Worm (Caenorhabditis elegans): Measurements from ENCODE around the gene nspe-1.

Gene nspe-1

DNA sequence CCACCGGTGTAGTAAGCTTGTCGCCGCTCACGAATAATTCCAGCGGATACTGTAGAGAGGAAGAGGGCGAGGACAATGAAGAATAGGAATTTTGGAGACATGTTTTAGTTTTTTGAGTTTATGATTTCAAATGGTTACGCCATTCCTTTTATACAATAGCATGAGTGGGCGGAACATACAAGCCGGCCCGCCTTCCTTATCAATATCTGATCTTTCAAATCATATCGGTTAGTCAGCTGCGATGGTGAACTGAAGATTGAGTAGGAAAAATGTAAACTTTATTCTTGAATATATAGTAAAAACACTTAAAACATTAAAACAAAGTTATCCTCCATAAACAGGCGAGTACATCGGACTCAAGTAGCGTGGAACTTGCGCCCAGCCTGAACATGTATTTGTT is at the start of gene nspe-1:
TSS of gene nspe-1 (minus strand) at position 101 of the 400 bp plus-strand sequence.
- TF ChIP-seq F23B12.7 (tag; optimal IDR thresholded peaks at IDR 0.05; ENCODE audit: insufficient read depth) (no peak), hlh-12 (tag; optimal IDR thresholded peaks at IDR 0.05) (no peak), ceh-91 (GFP tag; IDR thresholded peaks at IDR 0.05) (no peak), T26A5.8 (tag; optimal IDR thresholded peaks at IDR 0.05) (no peak), K12H6.12 (tag; optimal IDR thresholded peaks at IDR 0.05) (no peak), cebp-1 (GFP tag; IDR thresholded peaks at IDR 0.05) (no peak), cebp-1 (tag; optimal IDR thresholded peaks at IDR 0.05) (no peak), tlf-1 (GFP tag; optimal IDR thresholded peaks at IDR 0.05) (no peak), bed-2 (GFP tag; IDR thresholded peaks at IDR 0.05) (no peak), ceh-100 (GFP tag; IDR thresholded peaks at IDR 0.05) (no peak), hmg-1.2 (GFP tag; IDR thresholded peaks at IDR 0.05) (no peak), nhr-179 (tag; optimal IDR thresholded peaks at IDR 0.05) (no peak), akir-1 (GFP tag; optimal IDR thresholded peaks at IDR 0.05) (no peak), ztf-25 (GFP tag; IDR thresholded peaks at IDR 0.05) (no peak), ets-4 (GFP tag; optimal IDR thresholded peaks at IDR 0.05) (no peak), lsl-1 (GFP tag; optimal IDR thresholded peaks at IDR 0.05) (no peak), die-1 (tag; optimal IDR thresholded peaks at IDR 0.05) (no peak), pbrm-1 (GFP tag; IDR thresholded peaks at IDR 0.05) (no peak), snpc-1.3 (tag; optimal IDR thresholded peaks at IDR 0.05; ENCODE audit: insufficient read depth) (no peak)

DNA sequence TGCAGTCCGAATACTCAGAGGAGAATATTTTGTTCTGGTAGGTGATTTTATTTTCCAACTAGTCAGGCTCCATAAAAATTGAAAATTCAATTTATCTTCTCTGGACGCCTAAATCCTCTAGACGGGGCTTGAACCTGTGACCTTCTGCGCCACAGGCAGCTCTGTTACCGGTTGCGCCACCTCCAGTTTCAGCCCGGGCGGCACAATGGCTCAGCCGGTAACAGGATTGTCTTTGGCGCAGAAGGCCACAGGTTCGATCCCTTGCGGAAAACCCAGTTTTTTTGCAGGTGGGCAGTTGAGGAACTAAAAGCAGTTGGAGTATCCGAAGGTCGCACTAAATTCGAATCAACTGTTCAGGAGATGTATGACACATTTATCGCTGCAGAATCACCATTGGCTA is 49.2 kb upstream of the nspe-1 start:
- TF ChIP-seq zfh-2 (GFP tag; conservative IDR thresholded peaks at IDR 0.05) (peak; percentile 60), dox-1 (GFP tag; IDR thresholded peaks at IDR 0.05) (peak; percentile 26; the same call in 1 of the 2 replicates), pbrm-1 (GFP tag; IDR thresholded peaks at IDR 0.05) (no peak), madf-6 (GFP tag; IDR thresholded peaks at IDR 0.05) (peak; percentile 9; the same call in 1 of the 2 replicates)

DNA sequence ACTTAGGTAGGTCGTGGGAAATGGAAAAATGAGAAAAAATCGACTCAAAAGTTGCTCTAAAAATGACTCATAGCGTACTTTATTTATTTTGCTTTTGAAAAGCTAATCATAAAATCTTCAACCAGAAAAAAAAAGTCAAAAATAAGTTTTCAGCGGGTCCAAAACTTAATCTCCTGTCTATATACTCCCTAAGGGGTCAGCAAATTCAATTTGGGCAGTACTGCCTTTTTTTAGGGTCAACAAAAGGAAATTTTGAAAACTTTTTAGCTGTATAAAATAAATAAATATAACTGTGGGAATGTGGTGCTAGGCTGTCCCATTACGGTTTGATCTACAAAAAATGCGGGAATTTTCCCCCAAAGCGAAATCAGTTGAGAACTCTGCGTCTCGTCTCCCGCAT is 48.7 kb upstream of the nspe-1 start:
- no peak for TF ChIP-seq ceh-27 (GFP tag; optimal IDR thresholded peaks at IDR 0.05)
- no peak for TF ChIP-seq sptf-2 (GFP tag; optimal IDR thresholded peaks at IDR 0.05)
- TF ChIP-seq ceh-58 (GFP tag; IDR thresholded peaks at IDR 0.05) = no peak
- no peak for TF ChIP-seq rcor-1 (GFP tag; IDR thresholded peaks at IDR 0.05)
- no peak for TF ChIP-seq atf-7 (tag; optimal IDR thresholded peaks at IDR 0.05)
- TF ChIP-seq tbp1 (GFP tag; optimal IDR thresholded peaks at IDR 0.05) = no peak
- TF ChIP-seq attf-5 (GFP tag; optimal IDR thresholded peaks at IDR 0.05) = no peak
- TF ChIP-seq tlf-1 (GFP tag; optimal IDR thresholded peaks at IDR 0.05) = no peak
- TF ChIP-seq hlh-12 (tag; optimal IDR thresholded peaks at IDR 0.05) = no peak
- TF ChIP-seq nhr-90 (tag; optimal IDR thresholded peaks at IDR 0.05) = no peak
- no peak for TF ChIP-seq nfyb-1 (GFP tag; IDR thresholded peaks at IDR 0.05)
- no peak for TF ChIP-seq ztf-18 (tag; optimal IDR thresholded peaks at IDR 0.05)
- no peak for TF ChIP-seq attf-6 (GFP tag; IDR thresholded peaks at IDR 0.05)
- no peak for TF ChIP-seq mel-28 (tag; optimal IDR thresholded peaks at IDR 0.05; ENCODE audit: borderline replicate concordance)
- TF ChIP-seq tbx-9 (tag; optimal IDR thresholded peaks at IDR 0.05; ENCODE audit: borderline replicate concordance) = no peak

- TF ChIP-seq D2030.7 (GFP tag; IDR thresholded peaks at IDR 0.05) (no peak), dpff-1 (tag; optimal IDR thresholded peaks at IDR 0.05) (no peak), lin-26 (GFP tag; IDR thresholded peaks at IDR 0.05) (peak; percentile 54; the same call in 1 of the 2 replicates), zfh-2 (GFP tag; conservative IDR thresholded peaks at IDR 0.05) (peak; percentile 72)
These were observed 48.2 kb upstream of the nspe-1 start for ce11 chrII:12668874-12669273.

Data from whole organism, young adult.